5 worm cellular contexts compared by ENCODE assay signal in genomic region chrII:5426054-5426453, ce11.
TF ChIP-seq lines count a peak whose summit lies in the region.

No protein-coding gene starts in this region.

TF ChIP-seq in whole organism, L1 larva, 84 proteins besides CTCF, POLR2A, EP300 and RAD21 (continues in another document):
- TF ChIP-seq nhr-85 (tag; lab: Kevin White, UChicago), result peak; percentile 79
- peak; percentile 45 for TF ChIP-seq nhr-47 (tag; optimal IDR thresholded peaks at IDR 0.05; lab: Kevin White, UChicago)
- TF ChIP-seq nhr-90 (tag; optimal IDR thresholded peaks at IDR 0.05; lab: Kevin White, UChicago; ENCODE audit: poor library complexity), result peak; percentile 17
- no peak for TF ChIP-seq ama-1 (optimal IDR thresholded peaks at IDR 0.05; lab: Kevin White, UChicago)
- peak; percentile 60 to 78 for TF ChIP-seq lin-35 (GFP tag; optimal IDR thresholded peaks at IDR 0.05; lab: Kevin White, UChicago)
- no peak for TF ChIP-seq unc-30 (tag; optimal IDR thresholded peaks at IDR 0.05; lab: Kevin White, UChicago)
- TF ChIP-seq lir-3 (tag; optimal IDR thresholded peaks at IDR 0.05; lab: Kevin White, UChicago; ENCODE audit: poor library complexity), result peak; percentile 12
- peak; percentile 45 to 55 for TF ChIP-seq efl-1 (optimal IDR thresholded peaks at IDR 0.05; lab: Kevin White, UChicago)
- TF ChIP-seq efl-1 (GFP tag; optimal IDR thresholded peaks at IDR 0.05 in 1 of 2; lab: Kevin White, UChicago), result peak; percentile 45 to 89
- TF ChIP-seq ceh-8 (GFP tag; optimal IDR thresholded peaks at IDR 0.05; lab: Kevin White, UChicago), result no peak
- no peak for TF ChIP-seq C34B4.2 (tag; optimal IDR thresholded peaks at IDR 0.05; lab: Kevin White, UChicago)
- TF ChIP-seq dpl-1 (GFP tag; optimal IDR thresholded peaks at IDR 0.05; lab: Kevin White, UChicago), result peak; percentile 21 to 60 (median 58)
- peak; percentile 34 for TF ChIP-seq F16B12.6 (tag; optimal IDR thresholded peaks at IDR 0.05; lab: Kevin White, UChicago)
- TF ChIP-seq mep-1 (tag; optimal IDR thresholded peaks at IDR 0.05; lab: Kevin White, UChicago), result peak; percentile 70
- TF ChIP-seq ztf-4 (tag; optimal IDR thresholded peaks at IDR 0.05; lab: Kevin White, UChicago), result peak; percentile 36
- TF ChIP-seq tbx-2 (tag; optimal IDR thresholded peaks at IDR 0.05; lab: Kevin White, UChicago), result no peak
- peak; percentile 59 for TF ChIP-seq elt-2 (tag; optimal IDR thresholded peaks at IDR 0.05; lab: Kevin White, UChicago)
- peak; percentile 48 for TF ChIP-seq swsn-7 (tag; optimal IDR thresholded peaks at IDR 0.05; lab: Kevin White, UChicago)

TF ChIP-seq in whole organism, L3 larva, 47 proteins besides CTCF, POLR2A, EP300 and RAD21:
- TF ChIP-seq jun-1 (tag; optimal IDR thresholded peaks at IDR 0.05; lab: Kevin White, UChicago) (peak; percentile 11), hmg-11 (tag; optimal IDR thresholded peaks at IDR 0.05; lab: Kevin White, UChicago) (peak; percentile 49), elt-2 (tag; optimal IDR thresholded peaks at IDR 0.05; lab: Kevin White, UChicago) (peak; percentile 85), egl-5 (tag; optimal IDR thresholded peaks at IDR 0.05; lab: Kevin White, UChicago) (no peak), ztf-11 (tag; optimal IDR thresholded peaks at IDR 0.05; lab: Kevin White, UChicago) (no peak), pha-4 (tag; optimal IDR thresholded peaks at IDR 0.05; lab: Kevin White, UChicago) (peak; percentile 85), nfya-1 (tag; optimal IDR thresholded peaks at IDR 0.05; lab: Kevin White, UChicago; ENCODE audit: insufficient read depth) (peak; percentile 82), elt-3 (tag; optimal IDR thresholded peaks at IDR 0.05; lab: Kevin White, UChicago) (no peak), nhr-76 (tag; optimal IDR thresholded peaks at IDR 0.05; lab: Kevin White, UChicago) (no peak), egl-27 (tag; optimal IDR thresholded peaks at IDR 0.05; lab: Kevin White, UChicago) (peak; percentile 6), nhr-23 (tag; optimal IDR thresholded peaks at IDR 0.05; lab: Kevin White, UChicago) (peak; percentile 46), lin-39 (tag; optimal IDR thresholded peaks at IDR 0.05; lab: Kevin White, UChicago) (peak; percentile 13), nhr-25 (tag; optimal IDR thresholded peaks at IDR 0.05; lab: Kevin White, UChicago) (peak; percentile 49), ama-1 (optimal IDR thresholded peaks at IDR 0.05; lab: Kevin White, UChicago) (peak; percentile 66), mml-1 (tag; optimal IDR thresholded peaks at IDR 0.05; lab: Kevin White, UChicago) (no peak), ceh-28 (tag; optimal IDR thresholded peaks at IDR 0.05; lab: Kevin White, UChicago) (peak; percentile 32), lin-15B (tag; optimal IDR thresholded peaks at IDR 0.05; lab: Kevin White, UChicago) (no peak)

TF ChIP-seq in whole organism, early embryonic, 17 proteins besides CTCF, POLR2A, EP300 and RAD21:
- TF ChIP-seq hmg-4 (GFP tag; optimal IDR thresholded peaks at IDR 0.05; lab: Kevin White, UChicago) (peak; percentile 36), ceh-13 (GFP tag; optimal IDR thresholded peaks at IDR 0.05; lab: Kevin White, UChicago) (no peak), B0310.2 (tag; optimal IDR thresholded peaks at IDR 0.05; lab: Kevin White, UChicago) (no peak)

TF ChIP-seq in whole organism, midembryonic, 9 proteins besides CTCF, POLR2A, EP300 and RAD21:
- no peak for TF ChIP-seq ref-1 (GFP tag; conservative IDR thresholded peaks at IDR 0.05; lab: Robert Waterston, UW)
- no peak for TF ChIP-seq tab-1 (GFP tag; IDR thresholded peaks at IDR 0.05; lab: Robert Waterston, UW)
- peak; percentile 17 for TF ChIP-seq cog-1 (tag; optimal IDR thresholded peaks at IDR 0.05; lab: Kevin White, UChicago)
- no peak for TF ChIP-seq T22C8.4 (GFP tag; IDR thresholded peaks at IDR 0.05; lab: Robert Waterston, UW)
- 0 out of 2 replicates have a peak, but pooled peaks have one; percentile 54 for TF ChIP-seq ztf-23 (GFP tag; IDR thresholded peaks at IDR 0.05; lab: Robert Waterston, UW)
- TF ChIP-seq med-1 (GFP tag; optimal IDR thresholded peaks at IDR 0.05; lab: Kevin White, UChicago; ENCODE audit: insufficient read depth), result no peak

TF ChIP-seq in whole organism, young adult, 124 proteins besides CTCF, POLR2A, EP300 and RAD21 (continues in another document):
- TF ChIP-seq rcor-1 (GFP tag; IDR thresholded peaks at IDR 0.05; lab: Robert Waterston, UW) (0 out of 2 replicates have a peak, but pooled peaks have one; percentile 47), let-607 (tag; optimal IDR thresholded peaks at IDR 0.05; lab: Kevin White, UChicago) (peak in 1 of 2 experiments; percentile 32), egl-18 (GFP tag; IDR thresholded peaks at IDR 0.05; lab: Robert Waterston, UW) (no peak), Y67H2A.10 (GFP tag; conservative IDR thresholded peaks at IDR 0.05; lab: Robert Waterston, UW) (no peak; the same call in 1 of the 2 replicates), madf-10 (tag; optimal IDR thresholded peaks at IDR 0.05; lab: Kevin White, UChicago) (peak; percentile 32), attf-3 (GFP tag; conservative IDR thresholded peaks at IDR 0.05; lab: Robert Waterston, UW) (no peak), hmg-1.2 (GFP tag; IDR thresholded peaks at IDR 0.05; lab: Robert Waterston, UW) (no peak; the same call in 1 of the 2 replicates), nhr-80 (tag; optimal IDR thresholded peaks at IDR 0.05; lab: Kevin White, UChicago) (peak; percentile 57), egrh-3 (GFP tag; IDR thresholded peaks at IDR 0.05; lab: Robert Waterston, UW) (0 out of 2 replicates have a peak, but pooled peaks have one; percentile 16), T07F8.4 (tag; optimal IDR thresholded peaks at IDR 0.05; lab: Kevin White, UChicago) (no peak), nfya-1 (tag; optimal IDR thresholded peaks at IDR 0.05; lab: Kevin White, UChicago; ENCODE audit: borderline replicate concordance, insufficient read depth) (no peak), F10E7.11 (tag; optimal IDR thresholded peaks at IDR 0.05; lab: Kevin White, UChicago) (no peak), akir-1 (GFP tag; optimal IDR thresholded peaks at IDR 0.05; lab: Kevin White, UChicago) (no peak), nhr-179 (tag; optimal IDR thresholded peaks at IDR 0.05; lab: Kevin White, UChicago) (no peak), ceh-79 (tag; optimal IDR thresholded peaks at IDR 0.05; lab: Kevin White, UChicago) (no peak), snpc-1.3 (tag; optimal IDR thresholded peaks at IDR 0.05; lab: Kevin White, UChicago; ENCODE audit: insufficient read depth) (no peak), nhr-90 (tag; optimal IDR thresholded peaks at IDR 0.05; lab: Kevin White, UChicago) (no peak), B0336.3 (GFP tag; IDR thresholded peaks at IDR 0.05; lab: Robert Waterston, UW) (peak; percentile 65; the same call in 1 of the 2 replicates), attf-6 (GFP tag; IDR thresholded peaks at IDR 0.05; lab: Robert Waterston, UW) (no peak), ccch-3 (GFP tag; optimal IDR thresholded peaks at IDR 0.05; lab: Kevin White, UChicago) (no peak), cebp-1 (GFP tag; IDR thresholded peaks at IDR 0.05; lab: Robert Waterston, UW) (no peak; the same call in 1 of the 2 replicates), cebp-1 (tag; optimal IDR thresholded peaks at IDR 0.05; lab: Kevin White, UChicago) (peak; percentile 65), F33H1.4 (GFP tag; IDR thresholded peaks at IDR 0.05; lab: Robert Waterston, UW) (no peak), hlh-26 (GFP tag; conservative IDR thresholded peaks at IDR 0.05; lab: Robert Waterston, UW) (no peak), zim-3 (tag; optimal IDR thresholded peaks at IDR 0.05; lab: Kevin White, UChicago) (no peak), attf-5 (GFP tag; optimal IDR thresholded peaks at IDR 0.05; lab: Kevin White, UChicago) (peak; percentile 74), ztf-6 (GFP tag; IDR thresholded peaks at IDR 0.05; lab: Robert Waterston, UW) (no peak), nfyb-1 (GFP tag; IDR thresholded peaks at IDR 0.05; lab: Robert Waterston, UW) (0 out of 2 replicates have a peak, but pooled peaks have one; percentile 59), F57C9.4 (tag; optimal IDR thresholded peaks at IDR 0.05; lab: Kevin White, UChicago) (no peak), mcd-1 (GFP tag; IDR thresholded peaks at IDR 0.05; lab: Robert Waterston, UW) (peak; percentile 51), bed-2 (GFP tag; IDR thresholded peaks at IDR 0.05; lab: Robert Waterston, UW) (no peak), F49E8.2 (tag; optimal IDR thresholded peaks at IDR 0.05; lab: Kevin White, UChicago; ENCODE audit: insufficient read depth) (no peak), zfh-2 (GFP tag; conservative IDR thresholded peaks at IDR 0.05; lab: Robert Waterston, UW) (no peak), atf-7 (tag; optimal IDR thresholded peaks at IDR 0.05; lab: Kevin White, UChicago) (peak; percentile 47), mel-28 (tag; optimal IDR thresholded peaks at IDR 0.05; lab: Kevin White, UChicago; ENCODE audit: borderline replicate concordance) (no peak), gei-17 (GFP tag; optimal IDR thresholded peaks at IDR 0.05; lab: Kevin White, UChicago) (no peak), ama-1 (optimal IDR thresholded peaks at IDR 0.05; lab: Kevin White, UChicago) (no peak), ama-1 (GFP tag; optimal IDR thresholded peaks at IDR 0.05; lab: Kevin White, UChicago) (no peak), hmg-20 (GFP tag; IDR thresholded peaks at IDR 0.05; lab: Robert Waterston, UW) (no peak), D2030.7 (GFP tag; IDR thresholded peaks at IDR 0.05; lab: Robert Waterston, UW) (no peak), aptf-2 (GFP tag; conservative IDR thresholded peaks at IDR 0.05; lab: Robert Waterston, UW) (no peak), nfya-2 (GFP tag; IDR thresholded peaks at IDR 0.05; lab: Robert Waterston, UW) (no peak), ztf-18 (tag; optimal IDR thresholded peaks at IDR 0.05; lab: Kevin White, UChicago) (no peak), madf-6 (GFP tag; IDR thresholded peaks at IDR 0.05; lab: Robert Waterston, UW) (no peak), Y95B8A.8 (GFP tag; IDR thresholded peaks at IDR 0.05; lab: Robert Waterston, UW) (no peak), aptf-3 (GFP tag; IDR thresholded peaks at IDR 0.05; lab: Robert Waterston, UW) (no peak), C06A6.2 (GFP tag; conservative IDR thresholded peaks at IDR 0.05; lab: Robert Waterston, UW) (peak; percentile 26; the same call in 1 of the 2 replicates), mxl-1 (tag; optimal IDR thresholded peaks at IDR 0.05; lab: Kevin White, UChicago) (no peak), bed-1 (GFP tag; IDR thresholded peaks at IDR 0.05; lab: Robert Waterston, UW) (no peak), rpc-1 (optimal IDR thresholded peaks at IDR 0.05; lab: Kevin White, UChicago) (no peak), rpc-1 (tag; optimal IDR thresholded peaks at IDR 0.05; lab: Kevin White, UChicago) (no peak), F57A8.1 (GFP tag; optimal IDR thresholded peaks at IDR 0.05; lab: Kevin White, UChicago) (no peak), fkh-3 (tag; optimal IDR thresholded peaks at IDR 0.05; lab: Kevin White, UChicago) (no peak)

Comparison
In these comparisons a context has a peak if more than half of its experiments do, and no peak if none do; other contexts are left out.
1. Of the 8 proteins assayed by ChIP-seq in both whole organism, young adult and whole organism, L1 larva: peak only in whole organism, young adult: unc-62; only in whole organism, L1 larva: dpl-1, efl-1, lin-35 and nhr-90; in both: snpc-4; in neither: 2.